Fruit fly (Drosophila melanogaster) whole organism, embryonic: ENCODE results near the gene CG14439.

Experiments
- Antp ChIP-seq: fragments of 200-800 bp; sonication (Bioruptor generic); optimal IDR thresholded peaks from 3 replicates; lab custom pipeline; 2016; ENCODE audit warnings: missing biosample characterization, missing genetic modification characterization
- Blimp-1 ChIP-seq: fragments of 200-800 bp; sonication (Bioruptor generic); optimal IDR thresholded peaks from 3 replicates; lab custom pipeline; 2018; ENCODE audit warnings: missing biosample characterization, missing genetic modification characterization, mild to moderate bottlenecking, moderate library complexity, missing genetic modification reagents
- CG11696 ChIP-seq: fragments of 200-800 bp; sonication (Bioruptor generic); IDR thresholded peaks from 2 replicates; pipeline ENCODE4 v1.3.6; 2022; ENCODE audit warnings: missing biosample characterization, missing genetic modification characterization
- CG12769 ChIP-seq: fragments of 200-800 bp; sonication (Bioruptor generic); optimal IDR thresholded peaks from 2 replicates; lab custom pipeline; 2019; ENCODE audit warnings: missing biosample characterization, mild to moderate bottlenecking, missing genetic modification characterization, moderate library complexity
- CG14860 ChIP-seq: fragments of 200-800 bp; sonication (Bioruptor generic); IDR thresholded peaks from 3 replicates; pipeline ENCODE4 v1.3.6; 2022; ENCODE audit warnings: missing biosample characterization, missing genetic modification characterization; ENCODE audit not compliant: partially characterized antibody
- CG15269 ChIP-seq: fragments of 200-800 bp; sonication (Bioruptor generic); optimal IDR thresholded peaks from 2 replicates; lab custom pipeline; 2018; ENCODE audit warnings: missing biosample characterization, mild to moderate bottlenecking, missing genetic modification characterization, moderate library complexity
- CG15601 ChIP-seq: fragments of 200-800 bp; sonication (Bioruptor generic); optimal IDR thresholded peaks from 3 replicates; lab custom pipeline; 2019; ENCODE audit warnings: missing biosample characterization, mild to moderate bottlenecking, missing genetic modification characterization, moderate library complexity
- CG16779 ChIP-seq: fragments of 200-800 bp; sonication (Bioruptor generic); IDR thresholded peaks from 2 replicates; pipeline ENCODE4 v1.3.6; 2022; ENCODE audit warnings: missing biosample characterization, missing genetic modification characterization
- CG17186 ChIP-seq: fragments of 200-800 bp; sonication (Bioruptor generic); optimal IDR thresholded peaks from 3 replicates; lab custom pipeline; 2017; ENCODE audit warnings: missing biosample characterization, missing genetic modification reagents, missing genetic modification characterization
- CG17385 ChIP-seq: fragments of 200-800 bp; sonication (Bioruptor generic); optimal IDR thresholded peaks from 3 replicates; lab custom pipeline; 2018; ENCODE audit warnings: missing biosample characterization, mild to moderate bottlenecking, missing genetic modification characterization
- CG17829 ChIP-seq: fragments of 200-800 bp; optimal IDR thresholded peaks from 2 replicates; lab custom pipeline; 2019; ENCODE audit warnings: missing biosample characterization, mild to moderate bottlenecking, missing genetic modification characterization, moderate library complexity
- CG2129 ChIP-seq: fragments of 200-800 bp; sonication (Bioruptor generic); IDR thresholded peaks from 2 replicates; pipeline ENCODE4 v1.3.6; 2022; ENCODE audit warnings: missing biosample characterization, missing genetic modification characterization; ENCODE audit not compliant: partially characterized antibody
- CG43689 ChIP-seq: fragments of 200-800 bp; sonication (Bioruptor generic); IDR thresholded peaks from 2 replicates; pipeline ENCODE4 v1.3.6; 2022; ENCODE audit warnings: missing biosample characterization, missing genetic modification characterization
- CG4707 ChIP-seq: fragments of 200-800 bp; sonication (Bioruptor generic); optimal IDR thresholded peaks from 2 replicates; lab custom pipeline; 2018; ENCODE audit warnings: missing biosample characterization, mild to moderate bottlenecking, missing genetic modification characterization, moderate library complexity
- CG6683 ChIP-seq: fragments of 200-800 bp; sonication (Bioruptor generic); optimal IDR thresholded peaks from 2 replicates; lab custom pipeline; 2017; ENCODE audit warnings: missing biosample characterization, mild to moderate bottlenecking, missing genetic modification characterization, missing genetic modification reagents
- CG7357 ChIP-seq: fragments of 200-800 bp; sonication (Bioruptor generic); IDR thresholded peaks from 3 replicates; pipeline ENCODE4 v1.3.6; 2022; ENCODE audit warnings: missing biosample characterization, missing genetic modification characterization
- CG8388 ChIP-seq: fragments of 200-800 bp; sonication (Bioruptor generic); optimal IDR thresholded peaks from 2 replicates; lab custom pipeline; 2019; ENCODE audit warnings: missing biosample characterization, mild to moderate bottlenecking, missing genetic modification characterization, moderate library complexity
- CG8765 ChIP-seq: fragments of 200-800 bp; sonication (Bioruptor generic); IDR thresholded peaks from 2 replicates; pipeline ENCODE4 v1.3.6; 2022; ENCODE audit warnings: missing biosample characterization, missing genetic modification characterization
- CG9215 ChIP-seq: fragments of 200-800 bp; sonication (Bioruptor generic); IDR thresholded peaks from 2 replicates; pipeline ENCODE4 v1.3.6; 2022; ENCODE audit warnings: missing biosample characterization, missing genetic modification characterization
- CG9797 ChIP-seq: fragments of 200-800 bp; sonication (Bioruptor generic); optimal IDR thresholded peaks from 3 replicates; lab custom pipeline; 2018; ENCODE audit warnings: missing biosample characterization, mild to moderate bottlenecking, missing genetic modification characterization
- Ets97D ChIP-seq: fragments of 200-800 bp; sonication (Bioruptor generic); optimal IDR thresholded peaks from 3 replicates; lab custom pipeline; 2016; ENCODE audit warnings: missing biosample characterization, missing genetic modification characterization
- H15 ChIP-seq: fragments of 200-800 bp; sonication (Bioruptor generic); IDR thresholded peaks from 3 replicates; pipeline ENCODE4 v1.3.6; 2022; ENCODE audit warnings: missing biosample characterization, missing genetic modification characterization
- Hmx ChIP-seq: fragments of 200-800 bp; sonication (Bioruptor generic); optimal IDR thresholded peaks from 2 replicates; lab custom pipeline; 2016; ENCODE audit warnings: missing biosample characterization, missing genetic modification characterization
- Hr78 ChIP-seq, 2 experiments: fragments of 200-800 bp in 1 of 2; fragments of >200 bp in 1 of 2; sonication (Bioruptor generic) in 1 of 2; optimal IDR thresholded peaks; 2 replicates each; lab custom pipeline; 2017 to 2019; ENCODE audit warnings: missing biosample characterization in 2 of 2, missing genetic modification characterization in 2 of 2, mild to moderate bottlenecking in 1 of 2, moderate library complexity in 1 of 2
- MTF-1 ChIP-seq: fragments of 200-800 bp; sonication (Bioruptor generic); optimal IDR thresholded peaks from 2 replicates; lab custom pipeline; 2018; ENCODE audit warnings: missing biosample characterization, mild to moderate bottlenecking, missing genetic modification characterization, borderline replicate concordance
- Rx ChIP-seq: fragments of 200-800 bp; sonication (Bioruptor generic); IDR thresholded peaks from 2 replicates; pipeline ENCODE4 v1.3.6; 2022; ENCODE audit warnings: missing biosample characterization, missing genetic modification characterization
- Vsx1 ChIP-seq: fragments of 200-800 bp; sonication (Bioruptor generic); optimal IDR thresholded peaks from 2 replicates; lab custom pipeline; 2017; ENCODE audit warnings: missing biosample characterization, mild to moderate bottlenecking, missing genetic modification characterization, missing genetic modification reagents
- bbx ChIP-seq: fragments of 200-800 bp; sonication (Bioruptor generic); IDR thresholded peaks from 2 replicates; pipeline ENCODE4 v1.3.6; 2022; ENCODE audit warnings: missing biosample characterization, missing genetic modification characterization; ENCODE audit not compliant: partially characterized antibody
- bigmax ChIP-seq: fragments of 200-800 bp; sonication (Bioruptor generic); optimal IDR thresholded peaks from 2 replicates; lab custom pipeline; 2018; ENCODE audit warnings: missing biosample characterization, mild to moderate bottlenecking, missing genetic modification characterization
- bowl ChIP-seq: fragments of 200-800 bp; sonication (Bioruptor generic); IDR thresholded peaks from 2 replicates; pipeline ENCODE4 v1.3.6; 2022; ENCODE audit warnings: missing biosample characterization, missing genetic modification characterization
- da ChIP-seq: fragments of 200-800 bp; sonication (Bioruptor generic); optimal IDR thresholded peaks from 2 replicates; lab custom pipeline; 2016; ENCODE audit warnings: missing biosample characterization, missing genetic modification characterization
- dmrt11E ChIP-seq: fragments of 200-800 bp; sonication (Bioruptor generic); optimal IDR thresholded peaks from 3 replicates; lab custom pipeline; 2018; ENCODE audit warnings: missing biosample characterization, mild to moderate bottlenecking, missing genetic modification characterization, moderate library complexity
- esg ChIP-seq: fragments of 200-800 bp; sonication (Bioruptor generic); conservative IDR thresholded peaks from 2 replicates; pipeline ENCODE4 v1.3.6; 2022; ENCODE audit warnings: missing biosample characterization, missing genetic modification characterization
- fd64A ChIP-seq: fragments of 200-800 bp; sonication (Bioruptor generic); optimal IDR thresholded peaks from 3 replicates; lab custom pipeline; 2018; ENCODE audit warnings: missing biosample characterization, mild to moderate bottlenecking, missing genetic modification characterization
- gsb ChIP-seq: fragments of 200-800 bp; sonication (Bioruptor generic); IDR thresholded peaks from 2 replicates; pipeline ENCODE4 v1.3.6; 2022; ENCODE audit warnings: missing biosample characterization, missing genetic modification characterization
- gsb-n ChIP-seq: fragments of 200-800 bp; sonication (Bioruptor generic); optimal IDR thresholded peaks from 3 replicates; lab custom pipeline; 2018; ENCODE audit warnings: missing biosample characterization, mild to moderate bottlenecking, missing genetic modification characterization
- ham ChIP-seq: fragments of 200-800 bp; sonication (Bioruptor generic); IDR thresholded peaks from 2 replicates; pipeline ENCODE4 v1.3.6; 2022; ENCODE audit warnings: missing biosample characterization, missing genetic modification characterization
- her ChIP-seq: fragments of 200-800 bp; sonication (Bioruptor generic); optimal IDR thresholded peaks from 2 replicates; lab custom pipeline; 2016; ENCODE audit warnings: missing biosample characterization, missing genetic modification characterization
- insv ChIP-seq, 2 experiments: fragments of 200-800 bp; sonication (Bioruptor generic); optimal IDR thresholded peaks; 3 replicates each; lab custom pipeline; 2016 to 2018; ENCODE audit warnings: missing biosample characterization in 2 of 2, missing genetic modification characterization in 2 of 2
- kay ChIP-seq: fragments of 200-800 bp; sonication (Bioruptor generic); optimal IDR thresholded peaks from 2 replicates; lab custom pipeline; 2016; ENCODE audit warnings: missing biosample characterization, missing genetic modification characterization
- lmd ChIP-seq: fragments of 200-800 bp; sonication (Bioruptor generic); IDR thresholded peaks from 2 replicates; pipeline ENCODE4 v1.3.6; 2022; ENCODE audit warnings: missing biosample characterization, missing genetic modification characterization
- mld ChIP-seq: fragments of 200-800 bp; sonication (Bioruptor generic); IDR thresholded peaks from 3 replicates; pipeline ENCODE4 v1.3.6; 2022; ENCODE audit warnings: missing biosample characterization, missing genetic modification characterization; ENCODE audit not compliant: partially characterized antibody
- oc ChIP-seq: fragments of 200-800 bp; sonication (Bioruptor generic); optimal IDR thresholded peaks from 2 replicates; lab custom pipeline; 2018; ENCODE audit warnings: missing biosample characterization, mild to moderate bottlenecking, missing genetic modification characterization, moderate library complexity
- p53 ChIP-seq: fragments of 200-800 bp; sonication (Bioruptor generic); optimal IDR thresholded peaks from 2 replicates; lab custom pipeline; 2016; ENCODE audit warnings: missing biosample characterization, missing genetic modification characterization
- peb ChIP-seq: fragments of 200-800 bp; sonication (Bioruptor generic); IDR thresholded peaks from 2 replicates; pipeline ENCODE4 v1.3.6; 2022; ENCODE audit warnings: missing biosample characterization, missing genetic modification characterization
- pho ChIP-seq: fragments of 200-800 bp; sonication (Bioruptor generic); optimal IDR thresholded peaks from 2 replicates; lab custom pipeline; 2016; ENCODE audit warnings: missing biosample characterization, missing genetic modification characterization
- pum ChIP-seq: fragments of 200-800 bp; sonication (Bioruptor generic); optimal IDR thresholded peaks from 2 replicates; lab custom pipeline; 2016; ENCODE audit warnings: missing biosample characterization, missing genetic modification characterization
- tgo ChIP-seq: fragments of 200-800 bp; sonication (Bioruptor generic); IDR thresholded peaks from 3 replicates; pipeline ENCODE4 v1.3.6; 2022; ENCODE audit warnings: missing biosample characterization, missing genetic modification characterization
- toy ChIP-seq: fragments of 200-800 bp; sonication (Bioruptor generic); IDR thresholded peaks from 2 replicates; pipeline ENCODE4 v1.3.6; 2022; ENCODE audit warnings: missing biosample characterization, missing genetic modification characterization
- ttk ChIP-seq: fragments of 200-800 bp; sonication (Bioruptor generic); IDR thresholded peaks from 2 replicates; pipeline ENCODE4 v2.1.2; 2022; ENCODE audit warnings: missing biosample characterization, missing genetic modification characterization
- usp ChIP-seq: fragments of >200 bp; optimal IDR thresholded peaks from 2 replicates; lab custom pipeline; 2017; ENCODE audit warnings: missing biosample characterization, missing genetic modification characterization

The CG14439 gene

DNA sequence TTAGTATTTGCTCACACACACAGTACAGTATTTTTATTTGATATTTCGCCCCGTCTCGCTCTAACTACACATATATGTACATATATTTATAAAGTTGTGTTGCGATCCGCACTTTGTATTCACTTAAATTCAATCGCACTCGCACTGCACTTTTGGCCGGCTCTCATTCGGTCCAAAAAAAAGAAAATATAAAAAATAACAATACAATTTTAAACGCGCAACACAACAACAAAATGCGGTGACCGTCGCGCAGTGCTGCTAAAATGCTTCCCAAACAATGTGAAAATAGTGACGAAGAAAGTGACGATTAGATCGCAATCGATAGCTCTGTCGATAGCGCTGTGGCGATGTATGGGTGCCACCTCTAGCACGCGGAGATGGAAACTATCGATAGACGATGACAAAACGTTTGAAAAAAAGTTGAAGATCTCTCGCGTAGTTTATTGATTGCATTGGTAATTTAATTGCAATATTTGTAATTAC is 56.0 kb downstream of the CG14439 start, which contains the start of the genes C3G and pod1 (continued):
- peak; percentile 47 for TF ChIP-seq pho (GFP tag; lab: Kevin White, UChicago)
- peak; percentile 50 for TF ChIP-seq Antp (GFP tag; lab: Kevin White, UChicago)
- TF ChIP-seq MTF-1 (GFP tag; lab: Kevin White, UChicago) = no peak
- peak; percentile 85 for TF ChIP-seq CG2129
- TF ChIP-seq toy (GFP tag; lab: Robert Waterston, UW) = no peak
- TF ChIP-seq CG9215 (GFP tag; lab: Robert Waterston, UW) = no peak
- TF ChIP-seq pum (GFP tag; lab: Kevin White, UChicago) = peak; percentile 21
- TF ChIP-seq CG16779 (GFP tag; lab: Robert Waterston, UW) = no peak
- no peak for TF ChIP-seq H15
- no peak for TF ChIP-seq dmrt11E
- peak; percentile 13 for TF ChIP-seq CG17829 (tag; lab: Kevin White, UChicago)
- no peak for TF ChIP-seq Hr78 (GFP tag; optimal IDR thresholded peaks at IDR 0.05; lab: Kevin White, UChicago)
- TF ChIP-seq peb = no peak
- peak; percentile 41 for TF ChIP-seq her (GFP tag; lab: Kevin White, UChicago)
- TF ChIP-seq CG17385 = no peak
- TF ChIP-seq CG9797 = peak; percentile 83
- no peak for TF ChIP-seq lmd (GFP tag; lab: Robert Waterston, UW)
- peak; percentile 81 for TF ChIP-seq CG17186 (GFP tag; lab: Kevin White, UChicago)
- TF ChIP-seq bowl (GFP tag; lab: Robert Waterston, UW) = no peak
- TF ChIP-seq CG8765 (GFP tag; lab: Robert Waterston, UW) = no peak
- TF ChIP-seq CG4707 (GFP tag; lab: Kevin White, UChicago) = no peak
- TF ChIP-seq CG12769 = peak; percentile 42
- no peak for TF ChIP-seq esg
- no peak for TF ChIP-seq bigmax
- TF ChIP-seq Blimp-1 = peak; percentile 22
- peak; percentile 97 for TF ChIP-seq CG14860
- no peak for TF ChIP-seq CG7357 (GFP tag; lab: Robert Waterston, UW)
- no peak for TF ChIP-seq ttk (GFP tag; lab: Robert Waterston, UW)
- no peak for TF ChIP-seq da (GFP tag; lab: Kevin White, UChicago)
- no peak for TF ChIP-seq insv (GFP tag; optimal IDR thresholded peaks at IDR 0.05; lab: Kevin White, UChicago)
- TF ChIP-seq oc (tag; lab: Kevin White, UChicago) = no peak
- TF ChIP-seq tgo = no peak
- no peak for TF ChIP-seq gsb-n
- TF ChIP-seq CG15601 (tag; lab: Kevin White, UChicago) = peak; percentile 52
- no peak for TF ChIP-seq CG6683 (GFP tag; lab: Kevin White, UChicago)
- no peak for TF ChIP-seq fd64A (GFP tag; lab: Kevin White, UChicago)
- TF ChIP-seq usp (GFP tag; lab: Kevin White, UChicago) = no peak
- TF ChIP-seq Vsx1 (GFP tag; lab: Kevin White, UChicago) = peak; percentile 16
- TF ChIP-seq mld = peak; percentile 97
- TF ChIP-seq gsb = no peak
- no peak for TF ChIP-seq kay (GFP tag; lab: Kevin White, UChicago)
- TF ChIP-seq CG8388 (GFP tag; lab: Kevin White, UChicago) = no peak
- no peak for TF ChIP-seq Hmx
- peak; percentile 99 for TF ChIP-seq bbx
- no peak for TF ChIP-seq CG11696 (GFP tag; lab: Robert Waterston, UW)
- TF ChIP-seq ham = no peak
- no peak for TF ChIP-seq Rx (GFP tag; lab: Robert Waterston, UW)
- peak; percentile 40 for TF ChIP-seq p53 (GFP tag; lab: Kevin White, UChicago)
- no peak for TF ChIP-seq CG43689
- TF ChIP-seq Ets97D = peak; percentile 85
- no peak for TF ChIP-seq CG15269 (tag; lab: Kevin White, UChicago)
